Worm (Caenorhabditis elegans) whole organism, L4 larva: ENCODE results near the gene rpt-4.

Source experiments
- F37D6.2 ChIP-seq: sonication (generic microtip); optimal IDR thresholded peaks from 2 replicates; lab custom pipeline; 2016; ENCODE audit warnings: mild to moderate bottlenecking, missing genetic modification characterization, missing compliant biosample characterization
- ceh-20 ChIP-seq: fragments of 200-800 bp; sonication (Bioruptor generic); IDR thresholded peaks from 2 replicates; pipeline ENCODE4 v1.3.6; 2022; ENCODE audit warnings: missing genetic modification reagents, missing genetic modification characterization, missing compliant biosample characterization
- fos-1 ChIP-seq: fragments of 150-350 bp; optimal IDR thresholded peaks from 2 replicates; lab custom pipeline; 2014; ENCODE audit warnings: missing biosample characterization, missing genetic modification characterization
- mdl-1 ChIP-seq, 2 experiments: fragments of 150-350 bp in 1 of 2; sonication (generic microtip) in 1 of 2; optimal IDR thresholded peaks; 2 replicates each; lab custom pipeline; 2014 to 2017; ENCODE audit warnings: missing biosample characterization in 2 of 2, missing genetic modification characterization in 2 of 2
- nhr-102 ChIP-seq: sonication (generic microtip); optimal IDR thresholded peaks from 2 replicates; lab custom pipeline; 2016; ENCODE audit warnings: mild to moderate bottlenecking, missing genetic modification characterization, moderate library complexity, missing compliant biosample characterization
- sdz-12 ChIP-seq: fragments of 200-800 bp; sonication (Bioruptor generic); optimal IDR thresholded peaks from 2 replicates; lab custom pipeline; 2018; ENCODE audit warnings: mild to moderate bottlenecking, missing genetic modification characterization, missing compliant biosample characterization
- skn-1 ChIP-seq: fragments of 150-350 bp; optimal IDR thresholded peaks from 2 replicates; lab custom pipeline; 2014; ENCODE audit warnings: missing biosample characterization, missing genetic modification characterization

- TF ChIP-seq ceh-20 (GFP tag; lab: Robert Waterston, UW) (no peak), fos-1 (tag; lab: Kevin White, UChicago) (no peak), sdz-12 (no peak), nhr-102 (tag; lab: Kevin White, UChicago) (no peak), skn-1 (tag; lab: Kevin White, UChicago) (no peak), F37D6.2 (tag; lab: Kevin White, UChicago) (no peak), mdl-1 (tag; optimal IDR thresholded peaks at IDR 0.05; lab: Kevin White, UChicago) (no peak)
Observed at ce11 chrII:29578-29977, 16.4 kb downstream of the rpt-4 start.
